Worm (Caenorhabditis elegans) whole organism, L2 larva: ENCODE measurements around the gene ceh-81.

Source experiments
- C34F6.9 ChIP-seq: fragments of 150-350 bp; optimal IDR thresholded peaks from 2 replicates; lab custom pipeline; 2014; ENCODE audit warnings: missing biosample characterization, missing genetic modification characterization
- Y55F3AM.14 ChIP-seq: fragments of 200-800 bp; sonication (Bioruptor generic); optimal IDR thresholded peaks from 2 replicates; lab custom pipeline; 2018; ENCODE audit warnings: mild to moderate bottlenecking, missing genetic modification characterization, missing compliant biosample characterization
- ZK546.5 ChIP-seq: sonication (generic microtip); optimal IDR thresholded peaks from 2 replicates; lab custom pipeline; 2017; ENCODE audit warnings: missing biosample characterization, missing genetic modification characterization
- alr-1 ChIP-seq: fragments of 150-350 bp; optimal IDR thresholded peaks from 2 replicates; lab custom pipeline; 2014; ENCODE audit warnings: missing biosample characterization, missing genetic modification characterization
- ama-1 ChIP-seq: fragments of 150-350 bp; optimal IDR thresholded peaks from 2 replicates; lab custom pipeline; 2018; ENCODE audit warnings: inconsistent platforms
- blmp-1 ChIP-seq: sonication (generic microtip); optimal IDR thresholded peaks from 2 replicates; lab custom pipeline; 2017; ENCODE audit warnings: missing genetic modification characterization, mild to moderate bottlenecking, missing compliant biosample characterization, antibody characterized with exemption, moderate library complexity; ENCODE audit not compliant: insufficient read depth
- ceh-16 ChIP-seq: fragments of 150-350 bp; optimal IDR thresholded peaks from 2 replicates; lab custom pipeline; 2014; ENCODE audit warnings: missing biosample characterization, missing genetic modification characterization
- ceh-82 ChIP-seq: fragments of 150-350 bp; optimal IDR thresholded peaks from 2 replicates; lab custom pipeline; 2014; ENCODE audit warnings: missing biosample characterization, missing genetic modification characterization
- dmd-4 ChIP-seq: sonication (generic microtip); optimal IDR thresholded peaks from 2 replicates; lab custom pipeline; 2017; ENCODE audit warnings: missing biosample characterization, missing genetic modification characterization
- elt-1 ChIP-seq: fragments of 150-350 bp; optimal IDR thresholded peaks from 2 replicates; lab custom pipeline; 2014; ENCODE audit warnings: missing biosample characterization, missing genetic modification characterization
- elt-3 ChIP-seq: sonication (generic microtip); optimal IDR thresholded peaks from 2 replicates; lab custom pipeline; 2017; ENCODE audit warnings: missing biosample characterization, missing genetic modification characterization
- lin-13 ChIP-seq: fragments of 150-350 bp; optimal IDR thresholded peaks from 2 replicates; lab custom pipeline; 2014; ENCODE audit warnings: missing biosample characterization, missing genetic modification reagents, missing genetic modification characterization
- mbf-1 ChIP-seq: sonication (generic microtip); optimal IDR thresholded peaks from 2 replicates; lab custom pipeline; 2017; ENCODE audit warnings: missing biosample characterization, missing genetic modification characterization
- mdl-1 ChIP-seq, 2 experiments: fragments of 150-350 bp in 1 of 2; sonication (generic microtip) in 1 of 2; optimal IDR thresholded peaks; 2 replicates each; lab custom pipeline; 2017; ENCODE audit warnings: missing biosample characterization in 2 of 2, missing genetic modification characterization in 2 of 2
- nhr-10 ChIP-seq: sonication (generic microtip); optimal IDR thresholded peaks from 2 replicates; lab custom pipeline; 2017; ENCODE audit warnings: missing biosample characterization, missing genetic modification characterization
- nhr-11 ChIP-seq: fragments of 150-350 bp; optimal IDR thresholded peaks from 2 replicates; lab custom pipeline; 2014; ENCODE audit warnings: missing biosample characterization, missing genetic modification characterization
- nhr-129 ChIP-seq: fragments of 150-350 bp; optimal IDR thresholded peaks from 2 replicates; lab custom pipeline; 2014; ENCODE audit warnings: missing biosample characterization, missing genetic modification characterization
- nhr-21 ChIP-seq: fragments of 150-350 bp; optimal IDR thresholded peaks from 2 replicates; lab custom pipeline; 2014; ENCODE audit warnings: missing biosample characterization, missing genetic modification characterization
- nhr-23 ChIP-seq: fragments of 150-350 bp; optimal IDR thresholded peaks from 2 replicates; lab custom pipeline; 2014; ENCODE audit warnings: missing biosample characterization, missing genetic modification reagents, missing genetic modification characterization
- nhr-25 ChIP-seq: fragments of 150-350 bp; sonication (generic microtip); optimal IDR thresholded peaks from 3 replicates; lab custom pipeline; 2014; ENCODE audit warnings: missing biosample characterization, missing genetic modification characterization
- nhr-77 ChIP-seq: fragments of 150-350 bp; optimal IDR thresholded peaks from 2 replicates; lab custom pipeline; 2014; ENCODE audit warnings: missing biosample characterization, missing genetic modification characterization
- skn-1 ChIP-seq: sonication (generic microtip); optimal IDR thresholded peaks from 2 replicates; lab custom pipeline; 2017; ENCODE audit warnings: missing biosample characterization, missing genetic modification characterization
- sma-9 ChIP-seq, 2 experiments: fragments of 150-350 bp in 1 of 2; sonication (generic microtip) in 1 of 2; optimal IDR thresholded peaks; 2 replicates each; lab custom pipeline; 2014 to 2016; ENCODE audit warnings: missing genetic modification characterization in 2 of 2, mild to moderate bottlenecking in 1 of 2, missing biosample characterization in 1 of 2, missing compliant biosample characterization in 1 of 2, missing genetic modification reagents in 1 of 2, moderate library complexity in 1 of 2
- snpc-4 ChIP-seq: fragments of 150-350 bp; optimal IDR thresholded peaks from 2 replicates; lab custom pipeline; 2014; ENCODE audit warnings: missing biosample characterization, missing genetic modification characterization
- unc-39 ChIP-seq: fragments of 150-350 bp; optimal IDR thresholded peaks from 2 replicates; lab custom pipeline; 2014; ENCODE audit warnings: missing biosample characterization, missing genetic modification characterization
- unc-55 ChIP-seq: fragments of 150-350 bp; sonication (generic microtip); optimal IDR thresholded peaks from 3 replicates; lab custom pipeline; 2014; ENCODE audit warnings: missing biosample characterization, missing genetic modification reagents, missing genetic modification characterization
- unc-62 ChIP-seq: fragments of 150-350 bp; optimal IDR thresholded peaks from 2 replicates; lab custom pipeline; 2014; ENCODE audit warnings: missing biosample characterization, missing genetic modification reagents, missing genetic modification characterization
- zag-1 ChIP-seq: fragments of 150-350 bp; optimal IDR thresholded peaks from 2 replicates; lab custom pipeline; 2014; ENCODE audit warnings: missing biosample characterization, missing genetic modification characterization
- ztf-1 ChIP-seq: fragments of 200-800 bp; sonication (Bioruptor generic); conservative IDR thresholded peaks from 2 replicates; pipeline ENCODE4 v1.3.6; 2022; ENCODE audit warnings: missing genetic modification characterization, missing compliant biosample characterization
- ztf-4 ChIP-seq: fragments of 150-350 bp; optimal IDR thresholded peaks from 2 replicates; lab custom pipeline; 2014; ENCODE audit warnings: missing biosample characterization, missing genetic modification characterization

The ceh-81 gene

ce11 chrII:1709959-1710358 lies 20.2 kb upstream of the ceh-81 start, which contains the start of gene fbxa-184:
fbxa-184 (plus strand) TSS chrII:1710259.
- TF ChIP-seq blmp-1 (tag; lab: Kevin White, UChicago) (no peak), ztf-4 (no peak), nhr-11 (tag; lab: Kevin White, UChicago) (no peak), elt-1 (tag; lab: Kevin White, UChicago) (no peak), nhr-25 (no peak)
- TF ChIP-seq, all 48 proteins: peak for 0

ce11 chrII:1712938-1713337 lies 17.3 kb upstream of the ceh-81 start, which contains the start of gene btb-7:
btb-7 (plus strand) TSS chrII:1713238.
- no peak for TF ChIP-seq nhr-23 (tag; lab: Kevin White, UChicago)

ce11 chrII:1714772-1715353 lies 15.3 kb upstream of the ceh-81 start, which contains the start of gene btb-6:
btb-6 (plus strand) TSS chrII:1715303.
- TF ChIP-seq dmd-4 (tag; lab: Kevin White, UChicago) (no peak), ceh-82 (tag; lab: Kevin White, UChicago) (no peak), unc-62 (GFP tag; lab: Kevin White, UChicago) (no peak), elt-3 (tag; lab: Kevin White, UChicago) (no peak), sma-9 (GFP tag; optimal IDR thresholded peaks at IDR 0.05; lab: Kevin White, UChicago) (no peak), sma-9 (tag; optimal IDR thresholded peaks at IDR 0.05; lab: Kevin White, UChicago) (no peak), alr-1 (tag; lab: Kevin White, UChicago) (no peak), lin-13 (GFP tag; lab: Kevin White, UChicago) (no peak), mbf-1 (tag; lab: Kevin White, UChicago) (no peak), C34F6.9 (tag; lab: Kevin White, UChicago) (no peak)

ce11 chrII:1719153-1719552 lies 11.1 kb upstream of the ceh-81 start, which contains the start of gene fbxb-48:
fbxb-48 (minus strand) TSS chrII:1719253.
- no peak for TF ChIP-seq nhr-21

- TF ChIP-seq mdl-1 (tag; optimal IDR thresholded peaks at IDR 0.05; lab: Kevin White, UChicago) (no peak), nhr-129 (tag; lab: Kevin White, UChicago) (no peak), nhr-23 (tag; lab: Kevin White, UChicago) (no peak), blmp-1 (tag; lab: Kevin White, UChicago) (no peak), nhr-25 (no peak), mbf-1 (tag; lab: Kevin White, UChicago) (no peak), lin-13 (GFP tag; lab: Kevin White, UChicago) (no peak), ZK546.5 (tag; lab: Kevin White, UChicago) (no peak), nhr-11 (tag; lab: Kevin White, UChicago) (no peak), unc-39 (tag; lab: Kevin White, UChicago) (no peak), nhr-77 (tag; lab: Kevin White, UChicago) (no peak), skn-1 (tag; lab: Kevin White, UChicago) (no peak), ztf-1 (GFP tag; lab: Robert Waterston, UW) (no peak), zag-1 (tag; lab: Kevin White, UChicago) (no peak), ceh-82 (tag; lab: Kevin White, UChicago) (no peak), ama-1 (no peak), nhr-10 (tag; lab: Kevin White, UChicago) (no peak), ceh-16 (tag; lab: Kevin White, UChicago) (no peak)
These were observed 7.8 kb upstream of the ceh-81 start, which contains the start of the genes fbxb-5 and btb-8 for ce11 chrII:1722394-1722793. fbxb-5 (minus strand) TSS chrII:1722494. btb-8 (plus strand) TSS chrII:1722770.

- TF ChIP-seq snpc-4 (no peak), unc-55 (no peak), C34F6.9 (tag; lab: Kevin White, UChicago) (no peak), Y55F3AM.14 (no peak), ztf-1 (GFP tag; lab: Robert Waterston, UW) (no peak), nhr-11 (tag; lab: Kevin White, UChicago) (no peak)
- TF ChIP-seq, all 48 proteins: peak for 0
These were observed 5.9 kb upstream of the ceh-81 start, which contains the start of gene fbxb-11 for ce11 chrII:1724314-1724713. fbxb-11 (plus strand) TSS chrII:1724614.
